Fruit fly (Drosophila melanogaster): ENCODE measurements around the gene Myo61F.

The Myo61F gene

DNA sequence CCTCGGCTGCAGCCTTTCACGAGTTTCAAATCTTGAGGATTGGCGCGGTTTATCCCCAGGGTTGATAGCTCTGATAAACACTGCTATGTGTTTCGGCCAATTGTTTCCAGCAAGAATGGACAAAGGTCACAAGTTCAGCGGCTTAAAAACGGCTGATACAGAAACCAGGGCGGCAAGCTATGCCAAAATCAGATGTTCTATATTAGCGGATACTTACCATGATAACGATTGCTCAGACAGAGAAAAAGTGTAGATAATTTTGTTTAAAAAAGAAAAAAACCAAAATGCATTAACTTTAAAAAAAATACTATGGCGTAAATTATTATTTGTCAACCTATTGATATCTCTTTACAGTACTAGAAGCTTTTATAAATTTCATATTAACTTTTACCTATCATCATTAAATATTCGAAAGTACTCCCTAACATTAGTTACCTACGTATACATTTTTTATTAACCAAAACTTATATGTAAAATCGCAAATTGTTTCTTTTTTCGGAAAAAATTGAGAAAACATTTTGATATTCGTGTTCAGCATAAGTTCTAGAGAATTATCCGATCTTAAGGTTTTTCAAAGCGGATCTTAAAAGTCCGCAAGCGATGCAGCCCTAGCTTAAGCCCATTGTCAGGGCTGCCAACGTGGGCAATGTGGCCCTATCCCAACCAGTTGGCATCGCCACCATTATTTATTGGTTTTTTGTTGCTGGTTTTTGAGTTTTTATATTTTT, 5.1 kb upstream of the Myo61F start, which contains the start of the genes sturkopf and Herc4 (continued):
- TF ChIP-seq Asciz (GFP tag; optimal IDR thresholded peaks at IDR 0.05) (peak; percentile 46), Hr51 (GFP tag; optimal IDR thresholded peaks at IDR 0.05) (peak; percentile 51 to 71), salm (tag; optimal IDR thresholded peaks at IDR 0.05) (peak; percentile 41), CG17802 (tag; optimal IDR thresholded peaks at IDR 0.05) (no peak), ken (GFP tag; IDR thresholded peaks at IDR 0.05) (peak; percentile 70), CG4707 (GFP tag; optimal IDR thresholded peaks at IDR 0.05) (no peak), peb (GFP tag; IDR thresholded peaks at IDR 0.05) (no peak), CG4424 (GFP tag; optimal IDR thresholded peaks at IDR 0.05) (peak; percentile 71), Dp (GFP tag; optimal IDR thresholded peaks at IDR 0.05) (peak; percentile 37), sr (GFP tag; IDR thresholded peaks at IDR 0.05) (no peak), zen2 (GFP tag; IDR thresholded peaks at IDR 0.05; ENCODE audit: partially characterized antibody) (no peak), mirr (GFP tag; optimal IDR thresholded peaks at IDR 0.05) (peak; percentile 34), Eip74EF (GFP tag; optimal IDR thresholded peaks at IDR 0.05) (no peak), oc (tag; optimal IDR thresholded peaks at IDR 0.05) (peak; percentile 40), disco-r (GFP tag; optimal IDR thresholded peaks at IDR 0.05) (peak; percentile 82), BtbVII (GFP tag; optimal IDR thresholded peaks at IDR 0.05) (peak; percentile 48), CG8478 (optimal IDR thresholded peaks at IDR 0.05) (no peak), MTF-1 (GFP tag; optimal IDR thresholded peaks at IDR 0.05; ENCODE audit: borderline replicate concordance) (no peak), CG7357 (GFP tag; IDR thresholded peaks at IDR 0.05) (no peak; the same call in 2 of the 3 replicates), zfh2 (GFP tag; optimal IDR thresholded peaks at IDR 0.05) (peak; percentile 91), slbo (GFP tag; IDR thresholded peaks at IDR 0.05) (peak; percentile 80), CG12659 (GFP tag; optimal IDR thresholded peaks at IDR 0.05) (peak; percentile 88), zfh1 (GFP tag; IDR thresholded peaks at IDR 0.05) (peak; percentile 52; the same call in 2 of the 3 replicates), row (GFP tag; IDR thresholded peaks at IDR 0.05) (peak; percentile 88), bowl (GFP tag; IDR thresholded peaks at IDR 0.05) (no peak), lilli (GFP tag; optimal IDR thresholded peaks at IDR 0.05) (peak; percentile 80), NfI (GFP tag; optimal IDR thresholded peaks at IDR 0.05) (peak; percentile 72), Lpt (GFP tag; optimal IDR thresholded peaks at IDR 0.05) (no peak), Ets65A (GFP tag) (peak; percentile 98), Optix (GFP tag; IDR thresholded peaks at IDR 0.05) (peak; percentile 35; the same call in 1 of the 3 replicates), CG16813 (GFP tag; IDR thresholded peaks at IDR 0.05; ENCODE audit: partially characterized antibody) (no peak), GATAe (GFP tag; conservative IDR thresholded peaks at IDR 0.05) (no peak), CG14710 (tag; optimal IDR thresholded peaks at IDR 0.05) (peak; percentile 76), CG3726 (GFP tag; IDR thresholded peaks at IDR 0.05) (no peak), CG1647 (GFP tag; optimal IDR thresholded peaks at IDR 0.05) (peak; percentile 29), CG11085 (GFP tag; IDR thresholded peaks at IDR 0.05) (peak; percentile 63), CG4617 (GFP tag; optimal IDR thresholded peaks at IDR 0.05; ENCODE audit: borderline replicate concordance) (peak; percentile 77), HHEX (GFP tag; optimal IDR thresholded peaks at IDR 0.05) (peak; percentile 16), Elba2 (GFP tag; optimal IDR thresholded peaks at IDR 0.05) (no peak), pita (GFP tag; optimal IDR thresholded peaks at IDR 0.05) (no peak), ash1 (GFP tag; optimal IDR thresholded peaks at IDR 0.05) (no peak), Mes4 (GFP tag; optimal IDR thresholded peaks at IDR 0.05) (peak; percentile 48), klu (GFP tag; IDR thresholded peaks at IDR 0.05) (peak; percentile 71), CG4730 (GFP tag; IDR thresholded peaks at IDR 0.05) (peak; percentile 50), pan (optimal IDR thresholded peaks at IDR 0.05) (no peak), pan (GFP tag; optimal IDR thresholded peaks at IDR 0.05 in 1 of 2, IDR thresholded peaks at IDR 0.05 in 1 of 2) (peak in 1 of 2 experiments; percentile 53), CG9932 (GFP tag; IDR thresholded peaks at IDR 0.05) (peak; percentile 78), CG17359 (tag; optimal IDR thresholded peaks at IDR 0.05) (peak; percentile 13), nau (GFP tag; optimal IDR thresholded peaks at IDR 0.05) (no peak), sisA (GFP tag; IDR thresholded peaks at IDR 0.05) (peak; percentile 76)

Measured in whole organism, embryonic.